Fruit fly (Drosophila melanogaster) whole organism, embryonic: ENCODE measurements around the gene Nle.

ENCODE experiments used
- Atf-2 ChIP-seq: fragments of 200-800 bp; sonication (Bioruptor generic); optimal IDR thresholded peaks from 2 replicates; lab custom pipeline; 2016; ENCODE audit warnings: missing biosample characterization, missing genetic modification characterization
- B-H1 ChIP-seq: fragments of 200-800 bp; sonication (Bioruptor generic); IDR thresholded peaks from 3 replicates; pipeline ENCODE4 v1.3.6; 2022; ENCODE audit warnings: missing biosample characterization, missing genetic modification characterization
- Bdp1 ChIP-seq: fragments of 200-800 bp; sonication (Bioruptor generic); optimal IDR thresholded peaks from 3 replicates; lab custom pipeline; 2016; ENCODE audit warnings: missing biosample characterization, missing genetic modification characterization
- Blimp-1 ChIP-seq: fragments of 200-800 bp; sonication (Bioruptor generic); optimal IDR thresholded peaks from 3 replicates; lab custom pipeline; 2018; ENCODE audit warnings: missing biosample characterization, missing genetic modification characterization, mild to moderate bottlenecking, moderate library complexity, missing genetic modification reagents
- CG11696 ChIP-seq: fragments of 200-800 bp; sonication (Bioruptor generic); IDR thresholded peaks from 2 replicates; pipeline ENCODE4 v1.3.6; 2022; ENCODE audit warnings: missing biosample characterization, missing genetic modification characterization
- CG14014 ChIP-seq: fragments of 200-800 bp; sonication (Bioruptor generic); IDR thresholded peaks from 2 replicates; pipeline ENCODE4 v1.3.6; 2022; ENCODE audit warnings: missing biosample characterization, missing genetic modification characterization
- CG14441 ChIP-seq: fragments of 200-800 bp; sonication (Bioruptor generic); IDR thresholded peaks from 2 replicates; pipeline ENCODE4 v1.3.6; 2022; ENCODE audit warnings: missing biosample characterization, missing genetic modification characterization
- CG14667 ChIP-seq: fragments of 200-800 bp; sonication (Bioruptor generic); IDR thresholded peaks from 2 replicates; pipeline ENCODE4 v1.3.6; 2022; ENCODE audit warnings: missing biosample characterization, missing genetic modification characterization
- CG14710 ChIP-seq: fragments of 200-800 bp; sonication (Bioruptor generic); optimal IDR thresholded peaks from 3 replicates; lab custom pipeline; 2019; ENCODE audit warnings: missing biosample characterization, mild to moderate bottlenecking, missing genetic modification characterization, moderate library complexity
- CG15601 ChIP-seq: fragments of 200-800 bp; sonication (Bioruptor generic); optimal IDR thresholded peaks from 3 replicates; lab custom pipeline; 2019; ENCODE audit warnings: missing biosample characterization, mild to moderate bottlenecking, missing genetic modification characterization, moderate library complexity
- CG1602 ChIP-seq: fragments of 200-800 bp; sonication (Bioruptor generic); optimal IDR thresholded peaks from 3 replicates; lab custom pipeline; 2016; ENCODE audit warnings: missing biosample characterization, missing genetic modification characterization
- CG1647 ChIP-seq: fragments of 200-800 bp; sonication (Bioruptor generic); optimal IDR thresholded peaks from 3 replicates; lab custom pipeline; 2016; ENCODE audit warnings: missing biosample characterization, missing genetic modification characterization
- CG18011 ChIP-seq: fragments of 200-800 bp; sonication (Bioruptor generic); optimal IDR thresholded peaks from 2 replicates; lab custom pipeline; 2017; ENCODE audit warnings: missing biosample characterization, missing genetic modification characterization, mild to moderate bottlenecking, moderate library complexity, missing genotype
- CG18619 ChIP-seq: fragments of 200-800 bp; sonication (Bioruptor generic); optimal IDR thresholded peaks from 3 replicates; lab custom pipeline; 2017; ENCODE audit warnings: missing biosample characterization, mild to moderate bottlenecking, missing genetic modification characterization
- CG18764 ChIP-seq: fragments of 200-800 bp; sonication (Bioruptor generic); optimal IDR thresholded peaks from 3 replicates; lab custom pipeline; 2016; ENCODE audit warnings: missing biosample characterization, missing genetic modification characterization
- CG2712 ChIP-seq: fragments of 200-800 bp; optimal IDR thresholded peaks from 3 replicates; lab custom pipeline; 2019; ENCODE audit warnings: missing biosample characterization, mild to moderate bottlenecking, missing genetic modification characterization, moderate library complexity
- CG30403 ChIP-seq: fragments of 200-800 bp; sonication (Bioruptor generic); optimal IDR thresholded peaks from 3 replicates; lab custom pipeline; 2016; ENCODE audit warnings: missing biosample characterization, missing genetic modification characterization
- CG31365 ChIP-seq: fragments of 200-800 bp; sonication (Bioruptor generic); optimal IDR thresholded peaks from 2 replicates; lab custom pipeline; 2018; ENCODE audit warnings: missing biosample characterization, mild to moderate bottlenecking, missing genetic modification characterization
- CG3407 ChIP-seq: fragments of 200-800 bp; sonication (Bioruptor generic); optimal IDR thresholded peaks from 2 replicates; lab custom pipeline; 2018; ENCODE audit warnings: missing biosample characterization, mild to moderate bottlenecking, missing genetic modification characterization
- CG34224 ChIP-seq: fragments of 200-800 bp; sonication (Bioruptor generic); IDR thresholded peaks from 3 replicates; pipeline ENCODE4 v1.3.6; 2022; ENCODE audit warnings: missing biosample characterization, missing genetic modification characterization; ENCODE audit not compliant: partially characterized antibody
- CG34422 ChIP-seq: fragments of 200-800 bp; sonication (Bioruptor generic); IDR thresholded peaks from 3 replicates; pipeline ENCODE4 v1.3.6; 2022; ENCODE audit warnings: missing biosample characterization, missing genetic modification characterization
- CG6175 ChIP-seq: fragments of 200-800 bp; sonication (Bioruptor generic); IDR thresholded peaks from 3 replicates; pipeline ENCODE4 v1.3.6; 2022; ENCODE audit warnings: missing biosample characterization, missing genetic modification characterization
- CG7357 ChIP-seq: fragments of 200-800 bp; sonication (Bioruptor generic); IDR thresholded peaks from 3 replicates; pipeline ENCODE4 v1.3.6; 2022; ENCODE audit warnings: missing biosample characterization, missing genetic modification characterization
- CG7928 ChIP-seq: fragments of 200-800 bp; sonication (Bioruptor generic); optimal IDR thresholded peaks from 2 replicates; lab custom pipeline; 2017; ENCODE audit warnings: missing biosample characterization, mild to moderate bottlenecking, missing genetic modification characterization
- CG7963 ChIP-seq: fragments of 200-800 bp; sonication (Bioruptor generic); IDR thresholded peaks from 3 replicates; pipeline ENCODE4 v1.3.6; 2022; ENCODE audit warnings: missing biosample characterization, missing genetic modification characterization; ENCODE audit not compliant: partially characterized antibody
- CG9437 ChIP-seq: fragments of 200-800 bp; sonication (Bioruptor generic); optimal IDR thresholded peaks from 2 replicates; lab custom pipeline; 2018; ENCODE audit warnings: missing biosample characterization, mild to moderate bottlenecking, missing genetic modification characterization
- Camta ChIP-seq: fragments of 200-800 bp; sonication (Bioruptor generic); optimal IDR thresholded peaks from 2 replicates; lab custom pipeline; 2016; ENCODE audit warnings: missing biosample characterization, missing genetic modification characterization
- Doc2 ChIP-seq: fragments of 200-800 bp; sonication (Bioruptor generic); IDR thresholded peaks from 2 replicates; pipeline ENCODE4 v1.3.6; 2022; ENCODE audit warnings: missing biosample characterization, missing genetic modification characterization
- Dp ChIP-seq: fragments of 200-800 bp; sonication (Bioruptor generic); optimal IDR thresholded peaks from 2 replicates; lab custom pipeline; 2018; ENCODE audit warnings: missing biosample characterization, mild to moderate bottlenecking, missing genetic modification characterization, moderate library complexity
- Hand ChIP-seq: fragments of 200-800 bp; sonication (Bioruptor generic); optimal IDR thresholded peaks from 2 replicates; lab custom pipeline; 2017; ENCODE audit warnings: mild to moderate bottlenecking, missing biosample characterization, missing genetic modification reagents, missing genetic modification characterization
- Hr3 ChIP-seq: fragments of 200-800 bp; sonication (Bioruptor generic); optimal IDR thresholded peaks from 3 replicates; lab custom pipeline; 2016; ENCODE audit warnings: missing biosample characterization, missing genetic modification characterization
- MBD-R2 ChIP-seq: fragments of 200-800 bp; sonication (Bioruptor generic); IDR thresholded peaks from 2 replicates; pipeline ENCODE4 v1.3.6; 2022; ENCODE audit warnings: missing biosample characterization, missing genetic modification characterization
- Opbp ChIP-seq: fragments of 200-800 bp; sonication (Bioruptor generic); IDR thresholded peaks from 3 replicates; pipeline ENCODE4 v1.3.6; 2022; ENCODE audit warnings: missing biosample characterization, missing genetic modification characterization; ENCODE audit not compliant: partially characterized antibody
- Six4 ChIP-seq: fragments of 200-800 bp; sonication (Bioruptor generic); optimal IDR thresholded peaks from 2 replicates; lab custom pipeline; 2016; ENCODE audit warnings: missing biosample characterization, missing genetic modification characterization
- cad ChIP-seq: fragments of >200 bp; optimal IDR thresholded peaks from 2 replicates; lab custom pipeline; 2017; ENCODE audit warnings: missing biosample characterization, missing genetic modification characterization
- cg ChIP-seq: fragments of 200-800 bp; sonication (Bioruptor generic); optimal IDR thresholded peaks from 3 replicates; lab custom pipeline; 2019; ENCODE audit warnings: missing biosample characterization, mild to moderate bottlenecking, missing genetic modification characterization, moderate library complexity
- dmrt11E ChIP-seq: fragments of 200-800 bp; sonication (Bioruptor generic); optimal IDR thresholded peaks from 3 replicates; lab custom pipeline; 2018; ENCODE audit warnings: missing biosample characterization, mild to moderate bottlenecking, missing genetic modification characterization, moderate library complexity
- dmrt99B ChIP-seq: fragments of 200-800 bp; sonication (Bioruptor generic); optimal IDR thresholded peaks from 2 replicates; lab custom pipeline; 2018; ENCODE audit warnings: missing biosample characterization, mild to moderate bottlenecking, missing genetic modification characterization, moderate library complexity
- ems ChIP-seq: fragments of 200-800 bp; sonication (Bioruptor generic); optimal IDR thresholded peaks from 3 replicates; lab custom pipeline; 2016; ENCODE audit warnings: missing biosample characterization, missing genetic modification characterization
- fd3F ChIP-seq: fragments of 200-800 bp; sonication (Bioruptor generic); optimal IDR thresholded peaks from 2 replicates; lab custom pipeline; 2018; ENCODE audit warnings: missing biosample characterization, mild to moderate bottlenecking, missing genetic modification characterization, moderate library complexity
- ham ChIP-seq: fragments of 200-800 bp; sonication (Bioruptor generic); IDR thresholded peaks from 2 replicates; pipeline ENCODE4 v1.3.6; 2022; ENCODE audit warnings: missing biosample characterization, missing genetic modification characterization
- knrl ChIP-seq: fragments of 200-800 bp; sonication (Bioruptor generic); IDR thresholded peaks from 3 replicates; pipeline ENCODE4 v1.3.6; 2022; ENCODE audit warnings: missing biosample characterization, missing genetic modification characterization; ENCODE audit not compliant: partially characterized antibody
- pan ChIP-seq, 4 experiments: fragments of >200 bp in 3 of 4; fragments of 200-800 bp in 1 of 4; sonication (Bioruptor generic) in 1 of 4; optimal IDR thresholded peaks in 3 of 4; IDR thresholded peaks in 1 of 4; 2 replicates each; pipeline versions ENCODE4 v1.3.6 to Lab custom; 2017 to 2022; ENCODE audit warnings: missing biosample characterization in 2 of 4, missing genetic modification characterization in 2 of 4, mixed read lengths in 1 of 4
- psq ChIP-seq: fragments of 200-800 bp; sonication (Bioruptor generic); optimal IDR thresholded peaks from 2 replicates; lab custom pipeline; 2017; ENCODE audit warnings: missing biosample characterization, missing genetic modification characterization
- sens-2 ChIP-seq: fragments of 200-800 bp; sonication (Bioruptor generic); IDR thresholded peaks from 2 replicates; pipeline ENCODE4 v1.3.6; 2022; ENCODE audit warnings: missing biosample characterization, missing genetic modification characterization
- ssp ChIP-seq: fragments of 200-800 bp; sonication (Bioruptor generic); IDR thresholded peaks from 2 replicates; pipeline ENCODE4 v1.3.6; 2022; ENCODE audit warnings: missing biosample characterization, missing genetic modification characterization
- stwl ChIP-seq: fragments of 200-800 bp; sonication (Bioruptor generic); optimal IDR thresholded peaks from 3 replicates; lab custom pipeline; 2018; ENCODE audit warnings: missing biosample characterization, mild to moderate bottlenecking, missing genetic modification characterization, moderate library complexity
- sug ChIP-seq: fragments of 200-800 bp; optimal IDR thresholded peaks from 2 replicates; lab custom pipeline; 2019; ENCODE audit warnings: missing biosample characterization, mild to moderate bottlenecking, missing genetic modification characterization, moderate library complexity
- wdn ChIP-seq: fragments of 200-800 bp; sonication (Bioruptor generic); IDR thresholded peaks from 2 replicates; pipeline ENCODE4 v1.3.6; 2022; ENCODE audit warnings: missing biosample characterization, missing genetic modification characterization

The Nle gene

dm6 chr2L:521940-522632 lies 45.8 kb downstream of the Nle start (continued):
- no peak for TF ChIP-seq Dp
- peak; percentile 30; the same call in 1 of the 2 replicates for TF ChIP-seq MBD-R2 (GFP tag; lab: Robert Waterston, UW)
- TF ChIP-seq Bdp1 (GFP tag; lab: Kevin White, UChicago), result peak; percentile 16
- TF ChIP-seq CG7928 (GFP tag; lab: Kevin White, UChicago), result no peak
- TF ChIP-seq CG18619 (GFP tag; lab: Kevin White, UChicago), result peak; percentile 36
- TF ChIP-seq CG6175 (GFP tag; lab: Robert Waterston, UW), result 0 out of 3 replicates have a peak, but pooled peaks have one; percentile 27
- TF ChIP-seq CG3407 (GFP tag; lab: Kevin White, UChicago), result peak; percentile 66
- no peak for TF ChIP-seq Doc2 (GFP tag; lab: Robert Waterston, UW)
- no peak for TF ChIP-seq sug
- 0 out of 2 replicates have a peak, but pooled peaks have one; percentile 25 for TF ChIP-seq sens-2 (GFP tag; lab: Robert Waterston, UW)
- TF ChIP-seq CG14441 (GFP tag; lab: Robert Waterston, UW), result peak; percentile 89
- TF ChIP-seq dmrt11E (tag; lab: Kevin White, UChicago), result peak; percentile 90
- peak; percentile 81 for TF ChIP-seq CG1602
- peak; percentile 81 for TF ChIP-seq B-H1
- peak; percentile 61 for TF ChIP-seq CG1647 (GFP tag; lab: Kevin White, UChicago)
- TF ChIP-seq CG7357, result peak; percentile 78; the same call in 2 of the 3 replicates
- TF ChIP-seq CG2712 (tag; lab: Kevin White, UChicago), result peak; percentile 93
- no peak for TF ChIP-seq wdn (GFP tag; lab: Robert Waterston, UW)
- peak; percentile 87 for TF ChIP-seq CG34422 (GFP tag; lab: Robert Waterston, UW)
- peak; percentile 34 for TF ChIP-seq Atf-2 (GFP tag; lab: Kevin White, UChicago)
- peak; percentile 84 for TF ChIP-seq Blimp-1 (GFP tag; lab: Kevin White, UChicago)
- no peak for TF ChIP-seq Opbp (GFP tag; lab: Robert Waterston, UW)
- peak; percentile 68 for TF ChIP-seq CG14014 (GFP tag; lab: Robert Waterston, UW)
- peak; percentile 81 for TF ChIP-seq CG14710 (tag; lab: Kevin White, UChicago)
- peak; percentile 85 for TF ChIP-seq Hr3 (GFP tag; lab: Kevin White, UChicago)
- TF ChIP-seq psq (GFP tag; lab: Kevin White, UChicago), result peak; percentile 57
- TF ChIP-seq ems (GFP tag; lab: Kevin White, UChicago), result peak; percentile 39
- TF ChIP-seq ssp (GFP tag; lab: Robert Waterston, UW), result peak; percentile 72
- no peak for TF ChIP-seq fd3F (GFP tag; lab: Kevin White, UChicago)
- TF ChIP-seq CG18011 (GFP tag; lab: Kevin White, UChicago), result no peak
- TF ChIP-seq Six4 (GFP tag; lab: Kevin White, UChicago), result peak; percentile 79
- no peak for TF ChIP-seq cad (GFP tag; lab: Kevin White, UChicago)
- peak; percentile 53; the same call in 1 of the 2 replicates for TF ChIP-seq CG11696 (GFP tag; lab: Robert Waterston, UW)
- peak; percentile 73 for TF ChIP-seq CG30403 (GFP tag; lab: Kevin White, UChicago)
- no peak for TF ChIP-seq CG34224 (GFP tag; lab: Robert Waterston, UW)
- TF ChIP-seq ham (GFP tag; lab: Robert Waterston, UW), result no peak
- no peak for TF ChIP-seq CG7963 (GFP tag; lab: Robert Waterston, UW)
- peak; percentile 74 for TF ChIP-seq CG14667 (GFP tag; lab: Robert Waterston, UW)
- peak; percentile 48 for TF ChIP-seq CG9437 (GFP tag; lab: Kevin White, UChicago)
- peak; percentile 90 for TF ChIP-seq dmrt99B (tag; lab: Kevin White, UChicago)
- TF ChIP-seq pan (optimal IDR thresholded peaks at IDR 0.05; lab: Kevin White, UChicago), result peak in 1 of 2 experiments; percentile 72
- peak; percentile 44 to 93 for TF ChIP-seq pan (GFP tag; optimal IDR thresholded peaks at IDR 0.05 in 1 of 2, IDR thresholded peaks at IDR 0.05 in 1 of 2)
- TF ChIP-seq stwl (tag; lab: Kevin White, UChicago), result peak; percentile 45
- peak; percentile 56 for TF ChIP-seq CG31365
- no peak for TF ChIP-seq Hand (GFP tag; lab: Kevin White, UChicago)
- peak; percentile 1 for TF ChIP-seq CG15601 (tag; lab: Kevin White, UChicago)
- peak; percentile 53 for TF ChIP-seq CG18764 (GFP tag; lab: Kevin White, UChicago)
- no peak for TF ChIP-seq knrl (GFP tag; lab: Robert Waterston, UW)
- peak; percentile 61 for TF ChIP-seq Camta (GFP tag; lab: Kevin White, UChicago)
- no peak for TF ChIP-seq cg (GFP tag; lab: Kevin White, UChicago)
